Fruit fly (Drosophila melanogaster) S2 (cell line): ENCODE data around the gene CG14857.

Source experiments
- CG8478 ChIP-seq: fragments of >200 bp; optimal IDR thresholded peaks from 2 replicates; lab custom pipeline; 2018
- CTCF ChIP-seq, 2 experiments: fragments of >200 bp; optimal IDR thresholded peaks; 2 replicates each; lab custom pipeline; 2018

- TF ChIP-seq CG8478 (lab: Kevin White, UChicago) (no peak), CTCF (optimal IDR thresholded peaks at IDR 0.05; lab: Kevin White, UChicago) (no peak)
Observed at dm6 chr3R:14761060-14761459, 40.5 kb upstream of the CG14857 start.
